Worm (Caenorhabditis elegans) whole organism, L4 larva: Measurements from ENCODE around the gene aakg-3.

Source experiments
- cey-2 ChIP-seq: sonication (generic microtip); optimal IDR thresholded peaks from 3 replicates; lab custom pipeline; 2017; ENCODE audit warnings: missing genetic modification characterization, mild to moderate bottlenecking, missing compliant biosample characterization, antibody characterized with exemption, borderline replicate concordance; ENCODE audit not compliant: insufficient read depth
- dmd-9 ChIP-seq: fragments of 200-800 bp; sonication (Bioruptor generic); IDR thresholded peaks from 2 replicates; pipeline ENCODE4 v1.3.6; 2022; ENCODE audit warnings: missing genetic modification reagents, missing genetic modification characterization, missing compliant biosample characterization
- nhr-11 ChIP-seq: fragments of 150-350 bp; optimal IDR thresholded peaks from 2 replicates; lab custom pipeline; 2014; ENCODE audit warnings: missing biosample characterization, missing genetic modification characterization
- nhr-76 ChIP-seq: fragments of 150-350 bp; optimal IDR thresholded peaks from 2 replicates; lab custom pipeline; 2014; ENCODE audit warnings: missing biosample characterization, missing genetic modification characterization
- skn-1 ChIP-seq: fragments of 150-350 bp; optimal IDR thresholded peaks from 2 replicates; lab custom pipeline; 2014; ENCODE audit warnings: missing biosample characterization, missing genetic modification characterization

ce11 chrX:3019996-3020395, 43.7 kb downstream of the aakg-3 start:
- TF ChIP-seq cey-2 (tag; lab: Kevin White, UChicago) = no peak
- no peak for TF ChIP-seq skn-1 (tag; lab: Kevin White, UChicago)
- TF ChIP-seq nhr-11 (tag; lab: Kevin White, UChicago) = no peak
- no peak for TF ChIP-seq nhr-76 (tag; lab: Kevin White, UChicago)
- TF ChIP-seq dmd-9 (GFP tag; lab: Robert Waterston, UW) = no peak
